Fruit fly (Drosophila melanogaster): ENCODE data around the gene aly.

- TF ChIP-seq HLH106 (tag; optimal IDR thresholded peaks at IDR 0.05) (peak; percentile 92), Dfd (GFP tag; optimal IDR thresholded peaks at IDR 0.05) (no peak), OdsH (GFP tag; optimal IDR thresholded peaks at IDR 0.05) (peak; percentile 94), h (GFP tag; optimal IDR thresholded peaks at IDR 0.05) (peak; percentile 97), Sp1 (GFP tag; optimal IDR thresholded peaks at IDR 0.05) (peak; percentile 94), fru (GFP tag; optimal IDR thresholded peaks at IDR 0.05) (peak; percentile 86), psq (GFP tag; optimal IDR thresholded peaks at IDR 0.05) (peak; percentile 87), Hr78 (GFP tag; optimal IDR thresholded peaks at IDR 0.05) (no peak)
These were observed 20.2 kb upstream of the aly start, which contains the start of the genes scramb2 and Sk2 for dm6 chr3L:3046325-3047156.
